Worm (Caenorhabditis elegans): ENCODE measurements around the gene mrps-18B.
A peak's percentile ranks its signal among the peaks of the same experiment; 100 is the strongest.

Gene mrps-18B

DNA sequence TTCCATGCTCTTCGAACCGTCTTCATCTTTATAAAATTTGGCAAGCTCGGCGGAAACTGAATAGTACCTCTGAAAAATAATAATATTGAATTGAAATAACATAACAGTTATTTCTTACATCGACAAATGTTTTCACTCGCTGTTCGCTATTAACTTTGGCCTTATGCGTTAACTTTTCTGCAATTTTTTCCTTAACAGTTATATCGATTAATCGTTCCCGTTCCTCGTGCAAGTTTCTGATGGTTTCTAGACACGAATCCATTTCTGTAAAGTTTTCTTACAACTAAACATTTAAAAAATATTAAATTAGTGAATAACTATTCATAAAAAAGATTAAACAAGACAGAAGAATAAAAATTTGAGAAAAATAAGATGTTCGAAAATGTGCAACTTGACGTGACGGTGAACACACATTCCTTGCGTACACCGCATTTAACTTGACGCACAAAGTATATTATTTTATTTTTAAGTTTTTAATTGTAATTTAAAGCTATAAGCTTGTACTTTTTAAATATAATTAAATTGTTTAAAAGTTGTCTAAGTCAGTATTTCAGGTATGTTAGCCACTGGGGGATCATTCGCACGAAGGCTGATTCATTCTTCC lies at the start of gene mrps-18B, which contains the start of gene prp-9:
Gene mrps-18B, plus strand, starts transcription at position 549 of the 604 bp plus-strand sequence.
Gene prp-9, minus strand, starts transcription at position 264 of the 604 bp plus-strand sequence.
- no peak for TF ChIP-seq unc-39 (tag; optimal IDR thresholded peaks at IDR 0.05)
- no peak for TF ChIP-seq snpc-4 (tag; optimal IDR thresholded peaks at IDR 0.05)
- TF ChIP-seq lsy-2 (tag; optimal IDR thresholded peaks at IDR 0.05): peak; percentile 30
- TF ChIP-seq elt-1 (tag; optimal IDR thresholded peaks at IDR 0.05; ENCODE audit: borderline replicate concordance, insufficient read depth): no peak
- TF ChIP-seq tbx-8 (GFP tag; optimal IDR thresholded peaks at IDR 0.05): no peak

DNA sequence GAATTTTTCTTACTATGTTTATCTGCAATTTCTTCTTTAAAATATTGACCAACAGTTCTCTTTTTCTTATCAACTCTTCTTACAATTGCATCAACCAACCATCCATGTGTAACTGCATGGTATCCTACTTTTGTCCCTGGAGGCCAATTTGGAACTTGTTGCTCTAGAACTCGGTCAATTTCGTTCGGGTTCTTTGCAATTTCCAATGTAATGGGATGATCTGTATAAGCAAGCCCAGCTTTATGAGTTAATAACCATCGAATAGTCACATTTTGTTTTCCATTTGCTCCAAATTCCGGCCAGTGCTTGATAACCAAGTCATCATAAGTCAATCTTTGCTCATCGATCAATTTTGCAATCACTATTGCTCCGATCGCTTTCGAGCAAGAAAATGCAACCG lies 46.1 kb upstream of the mrps-18B start:
- TF ChIP-seq ceh-43 (GFP tag; optimal IDR thresholded peaks at IDR 0.05) (no peak), mls-2 (tag; optimal IDR thresholded peaks at IDR 0.05) (no peak), nhr-2 (tag; optimal IDR thresholded peaks at IDR 0.05) (no peak), unc-120 (tag; optimal IDR thresholded peaks at IDR 0.05; ENCODE audit: poor library complexity, severe bottlenecking) (no peak), nhr-237 (tag; optimal IDR thresholded peaks at IDR 0.05) (no peak), pha-4 (tag; optimal IDR thresholded peaks at IDR 0.05) (no peak), ceh-83 (GFP tag; optimal IDR thresholded peaks at IDR 0.05) (no peak), lin-13 (tag; optimal IDR thresholded peaks at IDR 0.05) (no peak), cnd-1 (tag; optimal IDR thresholded peaks at IDR 0.05) (no peak), hlh-1 (tag; optimal IDR thresholded peaks at IDR 0.05) (no peak), elt-1 (tag; optimal IDR thresholded peaks at IDR 0.05; ENCODE audit: borderline replicate concordance, insufficient read depth) (no peak), nhr-28 (tag; optimal IDR thresholded peaks at IDR 0.05) (no peak), tbx-8 (GFP tag; optimal IDR thresholded peaks at IDR 0.05) (no peak), unc-62 (GFP tag; optimal IDR thresholded peaks at IDR 0.05) (no peak), mep-1 (tag; optimal IDR thresholded peaks at IDR 0.05) (no peak), snpc-4 (tag; optimal IDR thresholded peaks at IDR 0.05) (no peak), bed-3 (GFP tag; optimal IDR thresholded peaks at IDR 0.05) (no peak), nhr-12 (tag; optimal IDR thresholded peaks at IDR 0.05) (no peak)

DNA sequence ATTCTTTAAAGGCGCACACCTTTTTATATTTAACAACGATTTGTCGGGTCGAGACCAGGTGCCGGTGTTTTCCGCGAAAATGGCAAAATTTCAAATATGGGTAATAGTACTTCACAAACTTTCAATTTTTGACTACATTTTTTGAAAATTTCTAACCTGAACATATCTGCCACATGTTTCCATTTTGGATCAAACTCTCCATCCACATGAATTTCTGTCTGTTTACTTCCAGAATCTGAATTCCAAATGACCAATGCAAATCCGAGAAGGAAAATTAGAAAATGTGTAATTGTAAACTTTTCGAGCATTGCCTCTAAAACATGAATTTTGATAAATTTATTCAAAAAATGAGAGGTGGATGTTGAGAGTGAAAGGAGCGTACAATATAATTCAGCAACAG lies 45.3 kb upstream of the mrps-18B start, which contains the start of gene lact-4:
Gene lact-4, minus strand, starts transcription at position 313 of the 400 bp plus-strand sequence.
- TF ChIP-seq ztf-11 (tag; optimal IDR thresholded peaks at IDR 0.05) (no peak), lin-32 (GFP tag; optimal IDR thresholded peaks at IDR 0.05) (no peak), unc-120 (tag; optimal IDR thresholded peaks at IDR 0.05; ENCODE audit: poor library complexity, severe bottlenecking) (no peak), M03D4.4 (tag; optimal IDR thresholded peaks at IDR 0.05) (no peak), mls-2 (tag; optimal IDR thresholded peaks at IDR 0.05) (no peak), mab-5 (tag; optimal IDR thresholded peaks at IDR 0.05) (no peak), snpc-4 (tag; optimal IDR thresholded peaks at IDR 0.05) (no peak), lin-13 (tag; optimal IDR thresholded peaks at IDR 0.05) (no peak), ces-1 (GFP tag; optimal IDR thresholded peaks at IDR 0.05) (no peak), nhr-28 (tag; optimal IDR thresholded peaks at IDR 0.05) (no peak), tbx-8 (GFP tag; optimal IDR thresholded peaks at IDR 0.05) (no peak), drap-1 (GFP tag; optimal IDR thresholded peaks at IDR 0.05) (no peak), elt-3 (tag; optimal IDR thresholded peaks at IDR 0.05) (no peak), ceh-39 (tag; optimal IDR thresholded peaks at IDR 0.05) (no peak), lsy-2 (tag; optimal IDR thresholded peaks at IDR 0.05) (no peak), zip-8 (tag; optimal IDR thresholded peaks at IDR 0.05) (no peak)

DNA sequence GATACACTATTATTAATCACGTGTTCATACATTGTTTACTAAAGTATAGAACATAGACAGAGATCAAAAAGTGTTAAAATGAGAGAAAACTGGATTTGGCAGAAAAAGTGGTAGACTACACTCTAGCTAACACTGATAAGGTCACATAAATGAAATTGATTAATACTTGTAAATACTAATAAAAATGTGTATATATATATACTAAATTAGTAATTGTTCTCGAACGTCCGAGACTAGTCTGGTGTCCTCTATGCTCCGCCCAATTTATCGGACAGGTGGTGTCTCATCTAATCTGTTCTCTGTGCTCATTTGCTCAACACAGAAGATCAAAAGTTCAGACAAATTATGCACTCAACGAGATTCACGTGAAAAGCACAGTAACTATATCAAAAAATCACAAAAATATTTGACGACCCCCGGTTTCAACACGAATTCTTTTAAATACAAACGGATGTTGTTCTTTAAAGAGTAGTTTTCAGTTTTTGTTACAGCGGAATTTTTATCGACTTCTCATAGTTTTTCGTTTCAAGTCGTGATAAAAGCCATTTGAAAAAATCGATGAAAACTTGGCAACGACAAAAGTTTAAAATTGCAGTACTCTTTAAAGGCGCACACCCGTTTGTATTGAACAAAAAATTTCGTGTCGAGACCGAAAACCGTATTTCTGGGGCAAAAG lies 44.3 kb upstream of the mrps-18B start:
- TF ChIP-seq lin-32 (GFP tag; optimal IDR thresholded peaks at IDR 0.05) (no peak), unc-62 (GFP tag; optimal IDR thresholded peaks at IDR 0.05) (peak; percentile 70), ces-1 (GFP tag; optimal IDR thresholded peaks at IDR 0.05) (no peak), sem-2 (GFP tag; optimal IDR thresholded peaks at IDR 0.05) (no peak), cnd-1 (tag; optimal IDR thresholded peaks at IDR 0.05) (no peak), nhr-2 (tag; optimal IDR thresholded peaks at IDR 0.05) (peak; percentile 58), mls-2 (tag; optimal IDR thresholded peaks at IDR 0.05) (no peak), nhr-12 (tag; optimal IDR thresholded peaks at IDR 0.05) (no peak), unc-120 (tag; optimal IDR thresholded peaks at IDR 0.05; ENCODE audit: poor library complexity, severe bottlenecking) (peak; percentile 62), hlh-1 (tag; optimal IDR thresholded peaks at IDR 0.05) (peak; percentile 84), zip-8 (tag; optimal IDR thresholded peaks at IDR 0.05) (no peak), lin-13 (tag; optimal IDR thresholded peaks at IDR 0.05) (no peak), snpc-4 (tag; optimal IDR thresholded peaks at IDR 0.05) (no peak), M03D4.4 (tag; optimal IDR thresholded peaks at IDR 0.05) (no peak), nhr-28 (tag; optimal IDR thresholded peaks at IDR 0.05) (no peak), ztf-11 (tag; optimal IDR thresholded peaks at IDR 0.05) (no peak), lsy-2 (tag; optimal IDR thresholded peaks at IDR 0.05) (no peak), tbx-8 (GFP tag; optimal IDR thresholded peaks at IDR 0.05) (no peak), nhr-76 (tag; optimal IDR thresholded peaks at IDR 0.05) (no peak), blmp-1 (tag; optimal IDR thresholded peaks at IDR 0.05) (no peak), bed-3 (GFP tag; optimal IDR thresholded peaks at IDR 0.05) (no peak), nhr-237 (tag; optimal IDR thresholded peaks at IDR 0.05) (no peak), elt-3 (tag; optimal IDR thresholded peaks at IDR 0.05) (no peak), flh-1 (GFP tag; optimal IDR thresholded peaks at IDR 0.05) (no peak), mab-5 (tag; optimal IDR thresholded peaks at IDR 0.05) (peak; percentile 44), pha-4 (tag; optimal IDR thresholded peaks at IDR 0.05) (peak; percentile 10), ceh-43 (GFP tag; optimal IDR thresholded peaks at IDR 0.05) (no peak), ceh-39 (tag; optimal IDR thresholded peaks at IDR 0.05) (peak; percentile 34), ham-2 (GFP tag; optimal IDR thresholded peaks at IDR 0.05) (no peak)
